Worm (Caenorhabditis elegans) whole organism, L4 larva: ENCODE measurements around the gene F36H1.12.

Source experiments
- D1046.2 ChIP-seq: fragments of 200-800 bp; sonication (Bioruptor generic); IDR thresholded peaks from 2 replicates; pipeline ENCODE4 v1.3.6; 2022; ENCODE audit warnings: missing genetic modification characterization, missing compliant biosample characterization
- F10B5.3 ChIP-seq: sonication (generic microtip); optimal IDR thresholded peaks from 2 replicates; lab custom pipeline; 2016; ENCODE audit warnings: mild to moderate bottlenecking, missing genetic modification characterization, missing compliant biosample characterization
- F44E2.7 ChIP-seq: fragments of 200-800 bp; sonication (Bioruptor generic); IDR thresholded peaks from 2 replicates; pipeline ENCODE4 v2.1.2; 2022; ENCODE audit warnings: missing genetic modification characterization, missing compliant biosample characterization
- F49E8.2 ChIP-seq: sonication (generic microtip); optimal IDR thresholded peaks from 2 replicates; lab custom pipeline; 2016; ENCODE audit warnings: missing compliant biosample characterization, mild to moderate bottlenecking, missing genetic modification characterization, borderline replicate concordance
- R02D3.7 ChIP-seq: fragments of 150-350 bp; sonication (generic microtip); optimal IDR thresholded peaks from 3 replicates; lab custom pipeline; 2014; ENCODE audit warnings: missing biosample characterization, missing genetic modification characterization
- T20F7.1 ChIP-seq: fragments of 200-800 bp; sonication (Bioruptor generic); optimal IDR thresholded peaks from 2 replicates; lab custom pipeline; 2018; ENCODE audit warnings: mild to moderate bottlenecking, missing genetic modification characterization, missing compliant biosample characterization
- Y5F2A.4 ChIP-seq: fragments of 200-800 bp; sonication (Bioruptor generic); optimal IDR thresholded peaks from 2 replicates; lab custom pipeline; 2018; ENCODE audit warnings: mild to moderate bottlenecking, missing genetic modification characterization, missing compliant biosample characterization
- Y75B8A.6 ChIP-seq: fragments of 200-800 bp; sonication (Bioruptor generic); IDR thresholded peaks from 2 replicates; pipeline ENCODE4 v1.3.6; 2022; ENCODE audit warnings: missing genetic modification reagents, missing genetic modification characterization, missing compliant biosample characterization
- ZK546.5 ChIP-seq, 2 experiments: sonication (generic microtip); optimal IDR thresholded peaks; 2 replicates each; lab custom pipeline; 2017; ENCODE audit warnings: missing biosample characterization in 2 of 2, missing genetic modification characterization in 2 of 2
- aly-2 ChIP-seq: sonication (generic microtip); optimal IDR thresholded peaks from 2 replicates; lab custom pipeline; 2018; ENCODE audit warnings: missing biosample characterization, missing genetic modification characterization
- ceh-20 ChIP-seq: fragments of 200-800 bp; sonication (Bioruptor generic); IDR thresholded peaks from 2 replicates; pipeline ENCODE4 v1.3.6; 2022; ENCODE audit warnings: missing genetic modification reagents, missing genetic modification characterization, missing compliant biosample characterization
- ceh-28 ChIP-seq: fragments of 150-350 bp; optimal IDR thresholded peaks from 2 replicates; lab custom pipeline; 2014; ENCODE audit warnings: missing biosample characterization, missing genetic modification reagents, missing genetic modification characterization
- ceh-32 ChIP-seq: sonication (generic microtip); optimal IDR thresholded peaks from 2 replicates; lab custom pipeline; 2016; ENCODE audit warnings: mild to moderate bottlenecking, missing genetic modification characterization, missing compliant biosample characterization; ENCODE audit not compliant: poor library complexity
- ceh-82 ChIP-seq: sonication (generic microtip); optimal IDR thresholded peaks from 2 replicates; lab custom pipeline; 2017; ENCODE audit warnings: missing biosample characterization, missing genetic modification characterization
- ces-1 ChIP-seq: fragments of 150-350 bp; sonication (generic microtip); optimal IDR thresholded peaks from 4 replicates; lab custom pipeline; 2014; ENCODE audit warnings: missing biosample characterization, missing genetic modification reagents, missing genetic modification characterization
- cey-2 ChIP-seq: sonication (generic microtip); optimal IDR thresholded peaks from 3 replicates; lab custom pipeline; 2017; ENCODE audit warnings: missing genetic modification characterization, mild to moderate bottlenecking, missing compliant biosample characterization, antibody characterized with exemption, borderline replicate concordance; ENCODE audit not compliant: insufficient read depth
- daf-12 ChIP-seq: fragments of 150-350 bp; optimal IDR thresholded peaks from 2 replicates; lab custom pipeline; 2014; ENCODE audit warnings: missing biosample characterization, missing genetic modification reagents, missing genetic modification characterization
- daf-16 ChIP-seq, 3 experiments: sonication (generic microtip); optimal IDR thresholded peaks; 2 replicates each; lab custom pipeline; 2016 to 2017; ENCODE audit warnings: missing genetic modification characterization in 3 of 3, missing genetic modification reagents in 3 of 3, mild to moderate bottlenecking in 2 of 3, missing compliant biosample characterization in 2 of 3, missing biosample characterization in 1 of 3, moderate library complexity in 1 of 3
- daf-19 ChIP-seq: fragments of 200-800 bp; sonication (Bioruptor generic); conservative IDR thresholded peaks from 2 replicates; pipeline ENCODE4 v1.3.6; 2022; ENCODE audit warnings: missing genetic modification characterization, missing compliant biosample characterization
- dve-1 ChIP-seq: sonication (generic microtip); optimal IDR thresholded peaks from 2 replicates; lab custom pipeline; 2017; ENCODE audit warnings: antibody characterized with exemption, mild to moderate bottlenecking, missing genetic modification characterization, missing compliant biosample characterization; ENCODE audit not compliant: insufficient read depth
- egl-27 ChIP-seq: sonication (generic microtip); optimal IDR thresholded peaks from 3 replicates; lab custom pipeline; 2017; ENCODE audit warnings: missing biosample characterization, missing genetic modification reagents, missing genetic modification characterization
- egl-43 ChIP-seq: fragments of 200-800 bp; sonication (Bioruptor generic); IDR thresholded peaks from 2 replicates; pipeline ENCODE4 v1.3.6; 2022; ENCODE audit warnings: missing genetic modification reagents, missing genetic modification characterization, missing compliant biosample characterization
- fkh-10 ChIP-seq: fragments of 150-350 bp; optimal IDR thresholded peaks from 2 replicates; lab custom pipeline; 2014; ENCODE audit warnings: missing biosample characterization, missing genetic modification reagents, missing genetic modification characterization
- fos-1 ChIP-seq: fragments of 150-350 bp; optimal IDR thresholded peaks from 2 replicates; lab custom pipeline; 2014; ENCODE audit warnings: missing biosample characterization, missing genetic modification characterization
- hmg-1.1 ChIP-seq: fragments of 200-800 bp; sonication (Bioruptor generic); IDR thresholded peaks from 2 replicates; pipeline ENCODE4 v1.3.6; 2022; ENCODE audit warnings: missing genetic modification reagents, missing genetic modification characterization, missing compliant biosample characterization
- lim-7 ChIP-seq: fragments of 200-800 bp; sonication (Bioruptor generic); IDR thresholded peaks from 2 replicates; pipeline ENCODE4 v1.3.6; 2022; ENCODE audit warnings: missing genetic modification characterization, missing compliant biosample characterization
- lin-13 ChIP-seq: fragments of 150-350 bp; optimal IDR thresholded peaks from 2 replicates; lab custom pipeline; 2014; ENCODE audit warnings: missing biosample characterization, missing genetic modification reagents, missing genetic modification characterization
- lin-15B ChIP-seq: fragments of 150-350 bp; sonication (generic microtip); optimal IDR thresholded peaks from 3 replicates; lab custom pipeline; 2014; ENCODE audit warnings: missing biosample characterization, missing genetic modification characterization
- lir-3 ChIP-seq: sonication (generic microtip); optimal IDR thresholded peaks from 2 replicates; lab custom pipeline; 2016; ENCODE audit warnings: mild to moderate bottlenecking, missing genetic modification characterization, missing compliant biosample characterization
- mdt-29 ChIP-seq: fragments of 200-800 bp; sonication (Bioruptor generic); IDR thresholded peaks from 2 replicates; pipeline ENCODE4 v1.3.6; 2022; ENCODE audit warnings: missing genetic modification reagents, missing genetic modification characterization, missing compliant biosample characterization
- mep-1 ChIP-seq: fragments of 150-350 bp; sonication (generic microtip); optimal IDR thresholded peaks from 3 replicates; lab custom pipeline; 2014; ENCODE audit warnings: missing biosample characterization, missing genetic modification characterization
- mes-2 ChIP-seq: sonication (generic microtip); optimal IDR thresholded peaks from 2 replicates; lab custom pipeline; 2016; ENCODE audit warnings: missing genotype, mild to moderate bottlenecking, missing genetic modification characterization, missing compliant biosample characterization; ENCODE audit not compliant: poor library complexity, severe bottlenecking
- mxl-3 ChIP-seq: fragments of 200-800 bp; sonication (Bioruptor generic); optimal IDR thresholded peaks from 2 replicates; lab custom pipeline; 2018; ENCODE audit warnings: mild to moderate bottlenecking, missing genetic modification characterization, missing compliant biosample characterization
- nhr-10 ChIP-seq: fragments of 150-350 bp; optimal IDR thresholded peaks from 2 replicates; lab custom pipeline; 2014; ENCODE audit warnings: missing biosample characterization, missing genetic modification characterization
- nhr-11 ChIP-seq: fragments of 150-350 bp; optimal IDR thresholded peaks from 2 replicates; lab custom pipeline; 2014; ENCODE audit warnings: missing biosample characterization, missing genetic modification characterization
- nhr-111 ChIP-seq: fragments of 200-800 bp; sonication (Bioruptor generic); optimal IDR thresholded peaks from 2 replicates; lab custom pipeline; 2018; ENCODE audit warnings: mild to moderate bottlenecking, missing genetic modification characterization, missing compliant biosample characterization
- nhr-48 ChIP-seq: sonication (generic microtip); optimal IDR thresholded peaks from 2 replicates; lab custom pipeline; 2016; ENCODE audit warnings: mild to moderate bottlenecking, missing genetic modification characterization, missing compliant biosample characterization
- set-16 ChIP-seq: fragments of 200-800 bp; sonication (Bioruptor generic); IDR thresholded peaks from 2 replicates; pipeline ENCODE4 v1.3.6; 2022; ENCODE audit warnings: missing genetic modification reagents, missing genetic modification characterization, missing compliant biosample characterization
- skn-1 ChIP-seq: fragments of 150-350 bp; optimal IDR thresholded peaks from 2 replicates; lab custom pipeline; 2014; ENCODE audit warnings: missing biosample characterization, missing genetic modification characterization
- snpc-4 ChIP-seq: fragments of 150-350 bp; optimal IDR thresholded peaks from 2 replicates; lab custom pipeline; 2014; ENCODE audit warnings: missing biosample characterization, missing genetic modification characterization
- spr-1 ChIP-seq: sonication (generic microtip); optimal IDR thresholded peaks from 2 replicates; lab custom pipeline; 2016; ENCODE audit warnings: mild to moderate bottlenecking, missing genetic modification characterization, missing compliant biosample characterization
- spr-3 ChIP-seq: fragments of 200-800 bp; sonication (Bioruptor generic); optimal IDR thresholded peaks from 2 replicates; lab custom pipeline; 2018; ENCODE audit warnings: mild to moderate bottlenecking, missing genetic modification characterization, missing compliant biosample characterization
- tag-97 ChIP-seq: fragments of 200-800 bp; sonication (Bioruptor generic); IDR thresholded peaks from 2 replicates; pipeline ENCODE4 v1.3.6; 2022; ENCODE audit warnings: missing genetic modification characterization, missing compliant biosample characterization
- unc-130 ChIP-seq: sonication (generic microtip); optimal IDR thresholded peaks from 2 replicates; lab custom pipeline; 2016; ENCODE audit warnings: missing genetic modification reagents, missing genetic modification characterization, missing compliant biosample characterization
- unc-39 ChIP-seq: sonication (generic microtip); optimal IDR thresholded peaks from 2 replicates; lab custom pipeline; 2017; ENCODE audit warnings: missing biosample characterization, missing genetic modification characterization
- unc-62 ChIP-seq, 3 experiments: fragments of 150-350 bp in 1 of 3; sonication (generic microtip); optimal IDR thresholded peaks in 2 of 3; peaks in 1 of 3; 1 replicate in 1 of 3; 2 replicates in 2 of 3; lab custom pipeline; 2014 to 2017; ENCODE audit warnings: missing biosample characterization in 3 of 3, missing genetic modification characterization in 3 of 3, missing genetic modification reagents in 3 of 3, missing genotype in 1 of 3
- zag-1 ChIP-seq: fragments of 150-350 bp; optimal IDR thresholded peaks from 2 replicates; lab custom pipeline; 2014; ENCODE audit warnings: missing biosample characterization, missing genetic modification characterization
- zfp-3 ChIP-seq: fragments of 200-800 bp; sonication (Bioruptor generic); conservative IDR thresholded peaks from 2 replicates; pipeline ENCODE4 v1.3.6; 2022; ENCODE audit warnings: missing genetic modification reagents, missing genetic modification characterization, missing compliant biosample characterization
- zip-11 ChIP-seq: fragments of 200-800 bp; sonication (Bioruptor generic); IDR thresholded peaks from 2 replicates; pipeline ENCODE4 v1.3.6; 2022; ENCODE audit warnings: missing genetic modification characterization, missing compliant biosample characterization
- zip-2 ChIP-seq: fragments of 150-350 bp; optimal IDR thresholded peaks from 2 replicates; lab custom pipeline; 2014; ENCODE audit warnings: missing biosample characterization, missing genetic modification characterization

Gene F36H1.12

ce11 chrIV:11037118-11037719 is 16.3 kb downstream of the F36H1.12 start (continued):
- TF ChIP-seq ces-1 (GFP tag; lab: Kevin White, UChicago) (peak; percentile 11), unc-39 (tag; lab: Kevin White, UChicago) (no peak), snpc-4 (tag; lab: Kevin White, UChicago) (no peak), daf-12 (tag; lab: Kevin White, UChicago) (no peak), ceh-82 (no peak), R02D3.7 (tag; lab: Kevin White, UChicago) (no peak), zip-11 (GFP tag; lab: Robert Waterston, UW) (no peak), mdt-29 (no peak), daf-19 (GFP tag; lab: Robert Waterston, UW) (no peak), nhr-10 (tag; lab: Kevin White, UChicago) (no peak), daf-16 (GFP tag; optimal IDR thresholded peaks at IDR 0.05; lab: Kevin White, UChicago) (no peak), daf-16 (tag; optimal IDR thresholded peaks at IDR 0.05; lab: Kevin White, UChicago) (peak; percentile 74), zfp-3 (no peak), ZK546.5 (tag; optimal IDR thresholded peaks at IDR 0.05; lab: Kevin White, UChicago) (no peak), lir-3 (tag; lab: Kevin White, UChicago) (no peak), ceh-28 (tag; lab: Kevin White, UChicago) (no peak), F10B5.3 (tag; lab: Kevin White, UChicago) (no peak), spr-3 (GFP tag; lab: Kevin White, UChicago) (no peak), nhr-11 (tag; lab: Kevin White, UChicago) (no peak), egl-27 (no peak), mxl-3 (no peak), set-16 (no peak), lim-7 (no peak), lin-13 (GFP tag; lab: Kevin White, UChicago) (no peak), egl-43 (no peak), dve-1 (tag; lab: Kevin White, UChicago) (peak; percentile 50), D1046.2 (no peak), nhr-48 (tag; lab: Kevin White, UChicago) (no peak), lin-15B (tag; lab: Kevin White, UChicago) (no peak), cey-2 (tag; lab: Kevin White, UChicago) (no peak), zip-2 (tag; lab: Kevin White, UChicago) (no peak), Y5F2A.4 (GFP tag; lab: Kevin White, UChicago) (no peak), F49E8.2 (tag; lab: Kevin White, UChicago) (no peak), fkh-10 (GFP tag; lab: Kevin White, UChicago) (no peak), ceh-32 (tag; lab: Kevin White, UChicago) (no peak), Y75B8A.6 (GFP tag; lab: Robert Waterston, UW) (no peak), skn-1 (tag; lab: Kevin White, UChicago) (no peak), unc-130 (GFP tag; lab: Kevin White, UChicago) (no peak), T20F7.1 (GFP tag; lab: Kevin White, UChicago) (no peak), mep-1 (no peak), unc-62 (GFP tag; optimal IDR thresholded peaks at IDR 0.05 in 1 of 2; lab: Kevin White, UChicago) (no peak), unc-62 (tag; optimal IDR thresholded peaks at IDR 0.05; lab: Kevin White, UChicago) (no peak), mes-2 (tag; lab: Kevin White, UChicago) (no peak), hmg-1.1 (GFP tag; lab: Robert Waterston, UW) (no peak), fos-1 (tag; lab: Kevin White, UChicago) (no peak), aly-2 (no peak), zag-1 (tag; lab: Kevin White, UChicago) (no peak), tag-97 (GFP tag; lab: Robert Waterston, UW) (no peak), ceh-20 (no peak), spr-1 (tag; lab: Kevin White, UChicago) (no peak), F44E2.7 (no peak), nhr-111 (GFP tag; lab: Kevin White, UChicago) (no peak)
